Fruit fly (Drosophila melanogaster) whole organism, wandering third instar larva: ENCODE data around the gene CG13887.

Source experiments
- Abd-B ChIP-seq: fragments of >200 bp; optimal IDR thresholded peaks from 2 replicates; lab custom pipeline; 2017; ENCODE audit warnings: missing biosample characterization, missing genetic modification characterization
- CG32264 ChIP-seq: fragments of 200-800 bp; sonication (Bioruptor generic); optimal IDR thresholded peaks from 2 replicates; lab custom pipeline; 2016; ENCODE audit warnings: missing biosample characterization, missing genetic modification characterization
- CG9705 ChIP-seq: fragments of 200-800 bp; sonication (Bioruptor generic); optimal IDR thresholded peaks from 2 replicates; lab custom pipeline; 2018; ENCODE audit warnings: missing biosample characterization, mild to moderate bottlenecking, missing genetic modification characterization
- CrebA ChIP-seq: fragments of 200-800 bp; sonication (Bioruptor generic); optimal IDR thresholded peaks from 2 replicates; lab custom pipeline; 2016; ENCODE audit warnings: missing biosample characterization, mild to moderate bottlenecking, missing genetic modification characterization, borderline replicate concordance
- Dfd ChIP-seq: fragments of >200 bp; optimal IDR thresholded peaks from 2 replicates; lab custom pipeline; 2017; ENCODE audit warnings: missing biosample characterization, missing genetic modification characterization
- Dif ChIP-seq: fragments of 200-275, 200-300 bp; sonication (Bioruptor generic); optimal IDR thresholded peaks from 2 replicates; lab custom pipeline; 2018; ENCODE audit warnings: missing biosample characterization, missing genetic modification characterization; ENCODE audit not compliant: partially characterized antibody
- GATAd ChIP-seq: sonication (Bioruptor generic); optimal IDR thresholded peaks from 2 replicates; lab custom pipeline; 2016; ENCODE audit warnings: missing biosample characterization, missing genetic modification characterization
- HLH106 ChIP-seq: fragments of 200-800 bp; optimal IDR thresholded peaks from 3 replicates; lab custom pipeline; 2019; ENCODE audit warnings: missing biosample characterization, mild to moderate bottlenecking, missing genetic modification characterization, moderate library complexity
- Hnf4 ChIP-seq: fragments of 200-800 bp; sonication (Bioruptor generic); optimal IDR thresholded peaks from 2 replicates; lab custom pipeline; 2016; ENCODE audit warnings: missing biosample characterization, mild to moderate bottlenecking, missing genetic modification characterization
- Hr78 ChIP-seq: fragments of >200 bp; optimal IDR thresholded peaks from 2 replicates; lab custom pipeline; 2017; ENCODE audit warnings: missing biosample characterization, missing genetic modification characterization
- Hr83 ChIP-seq: fragments of 200-300 bp; sonication (Bioruptor generic); optimal IDR thresholded peaks from 2 replicates; lab custom pipeline; 2016; ENCODE audit warnings: missing biosample characterization, mild to moderate bottlenecking, missing genetic modification characterization, moderate library complexity; ENCODE audit not compliant: poor library complexity, severe bottlenecking
- Jra ChIP-seq: sonication (Bioruptor generic); optimal IDR thresholded peaks from 2 replicates; lab custom pipeline; 2016; ENCODE audit warnings: missing biosample characterization, missing genetic modification characterization
- Mio ChIP-seq: sonication (Bioruptor generic); optimal IDR thresholded peaks from 2 replicates; lab custom pipeline; 2016; ENCODE audit warnings: missing biosample characterization, missing genetic modification characterization
- Myc ChIP-seq: fragments of >200 bp; optimal IDR thresholded peaks from 2 replicates; lab custom pipeline; 2017
- N ChIP-seq: fragments of >200 bp; optimal IDR thresholded peaks from 2 replicates; lab custom pipeline; 2018; ENCODE audit warnings: missing biosample characterization, missing external identifiers, missing genetic modification characterization
- OdsH ChIP-seq: fragments of 200-800 bp; sonication (Bioruptor generic); optimal IDR thresholded peaks from 2 replicates; lab custom pipeline; 2016; ENCODE audit warnings: missing biosample characterization, mild to moderate bottlenecking, missing genetic modification characterization
- Rel ChIP-seq, 2 experiments: fragments of 200-800 bp; sonication (Bioruptor generic) in 1 of 2; optimal IDR thresholded peaks; 2 replicates in 1 of 2; 3 replicates in 1 of 2; lab custom pipeline; 2016 to 2019; ENCODE audit warnings: mild to moderate bottlenecking in 2 of 2, missing biosample characterization in 2 of 2, missing genetic modification characterization in 2 of 2, moderate library complexity in 1 of 2
- Sp1 ChIP-seq: fragments of 200-800 bp; sonication (Bioruptor generic); optimal IDR thresholded peaks from 3 replicates; lab custom pipeline; 2019; ENCODE audit warnings: missing biosample characterization, mild to moderate bottlenecking, missing genetic modification characterization, moderate library complexity
- Vsx2 ChIP-seq: fragments of 200-300, 225-300 bp; sonication (Bioruptor generic); optimal IDR thresholded peaks from 2 replicates; lab custom pipeline; 2018; ENCODE audit warnings: missing biosample characterization, missing genetic modification characterization; ENCODE audit not compliant: partially characterized antibody
- br ChIP-seq: fragments of 200-800 bp; sonication (Bioruptor generic); optimal IDR thresholded peaks from 2 replicates; lab custom pipeline; 2016; ENCODE audit warnings: missing biosample characterization, missing genetic modification characterization
- brk ChIP-seq: fragments of 200-800 bp; sonication (Bioruptor generic); optimal IDR thresholded peaks from 2 replicates; lab custom pipeline; 2016; ENCODE audit warnings: missing biosample characterization, mild to moderate bottlenecking, missing genetic modification characterization
- dl ChIP-seq, 2 experiments: fragments of 175-275, 200-275 bp in 1 of 2; fragments of 200-275 bp in 1 of 2; sonication (Bioruptor generic); optimal IDR thresholded peaks; lab custom pipeline; 2018; ENCODE audit warnings: mild to moderate bottlenecking in 2 of 2, missing biosample characterization in 2 of 2, missing genetic modification characterization in 2 of 2, moderate library complexity in 2 of 2; ENCODE audit not compliant: partially characterized antibody in 2 of 2, insufficient read depth in 1 of 2
- dmrt93B ChIP-seq: fragments of 200-800 bp; sonication (Bioruptor generic); optimal IDR thresholded peaks from 2 replicates; lab custom pipeline; 2018; ENCODE audit warnings: missing biosample characterization, mild to moderate bottlenecking, missing genetic modification characterization
- dsf ChIP-seq: sonication (Bioruptor generic); optimal IDR thresholded peaks from 2 replicates; lab custom pipeline; 2016; ENCODE audit warnings: missing biosample characterization, missing genetic modification characterization, borderline replicate concordance
- ey ChIP-seq: fragments of 200-800 bp; sonication (Bioruptor generic); optimal IDR thresholded peaks from 2 replicates; lab custom pipeline; 2016; ENCODE audit warnings: missing biosample characterization, missing genetic modification characterization
- foxo ChIP-seq, 2 experiments: fragments of 200-800 bp; sonication (Bioruptor generic); optimal IDR thresholded peaks; 2 replicates in 1 of 2; 3 replicates in 1 of 2; lab custom pipeline; 2016 to 2017; ENCODE audit warnings: missing biosample characterization in 2 of 2, missing genetic modification characterization in 2 of 2
- fru ChIP-seq: fragments of 200-800 bp; sonication (Bioruptor generic); optimal IDR thresholded peaks from 3 replicates; lab custom pipeline; 2016; ENCODE audit warnings: missing biosample characterization, mild to moderate bottlenecking, missing genetic modification characterization
- h ChIP-seq: fragments of 200-800 bp; sonication (Bioruptor generic); optimal IDR thresholded peaks from 3 replicates; lab custom pipeline; 2016; ENCODE audit warnings: missing biosample characterization, mild to moderate bottlenecking, missing genetic modification characterization
- jim ChIP-seq: fragments of 175-275, 200-325 bp; sonication (Bioruptor generic); optimal IDR thresholded peaks from 2 replicates; lab custom pipeline; 2016; ENCODE audit warnings: missing biosample characterization, mild to moderate bottlenecking, missing genetic modification characterization
- lola ChIP-seq: fragments of >200 bp; optimal IDR thresholded peaks from 2 replicates; lab custom pipeline; 2017; ENCODE audit warnings: missing biosample characterization, missing genetic modification characterization
- pan ChIP-seq: fragments of >200 bp; optimal IDR thresholded peaks from 2 replicates; lab custom pipeline; 2017
- psq ChIP-seq: fragments of 200-800 bp; sonication (Bioruptor generic); optimal IDR thresholded peaks from 3 replicates; lab custom pipeline; 2017; ENCODE audit warnings: missing biosample characterization, mild to moderate bottlenecking, missing genetic modification characterization, moderate library complexity
- rgr ChIP-seq: fragments of 200-800 bp; sonication (Bioruptor generic); optimal IDR thresholded peaks from 3 replicates; lab custom pipeline; 2016; ENCODE audit warnings: missing biosample characterization, mild to moderate bottlenecking, missing genetic modification characterization
- sage ChIP-seq: fragments of 200-800 bp; sonication (Bioruptor generic); optimal IDR thresholded peaks from 2 replicates; lab custom pipeline; 2016; ENCODE audit warnings: missing biosample characterization, mild to moderate bottlenecking, missing genetic modification characterization
- sv ChIP-seq: fragments of 200-800 bp; sonication (Bioruptor generic); optimal IDR thresholded peaks from 3 replicates; lab custom pipeline; 2016; ENCODE audit warnings: missing biosample characterization, missing genetic modification characterization
- tai ChIP-seq: sonication (Bioruptor generic); optimal IDR thresholded peaks from 2 replicates; lab custom pipeline; 2016; ENCODE audit warnings: missing biosample characterization, missing genetic modification characterization
- usp ChIP-seq: fragments of >200 bp; optimal IDR thresholded peaks from 2 replicates; lab custom pipeline; 2017; ENCODE audit warnings: missing biosample characterization, missing genetic modification characterization
- woc ChIP-seq: sonication (Bioruptor generic); optimal IDR thresholded peaks from 2 replicates; lab custom pipeline; 2016; ENCODE audit warnings: missing biosample characterization, mild to moderate bottlenecking, missing genetic modification characterization

CG13887 gene

dm6 chr3L:791251-791991 is 46.2 kb upstream of the CG13887 start:
- TF ChIP-seq GATAd (GFP tag; lab: Kevin White, UChicago) = no peak
- no peak for TF ChIP-seq sage (GFP tag; lab: Kevin White, UChicago)
- no peak for TF ChIP-seq Dfd (GFP tag; lab: Kevin White, UChicago)
- TF ChIP-seq Jra = peak; percentile 10
- no peak for TF ChIP-seq Dif (GFP tag; lab: Kevin White, UChicago)
- TF ChIP-seq N (GFP tag; lab: Kevin White, UChicago) = no peak
- TF ChIP-seq dsf (GFP tag; lab: Kevin White, UChicago) = no peak
- peak; percentile 84 for TF ChIP-seq h (GFP tag; lab: Kevin White, UChicago)
- TF ChIP-seq CG9705 (GFP tag; lab: Kevin White, UChicago) = peak; percentile 35
- TF ChIP-seq Hr83 = no peak
- peak; percentile 56 for TF ChIP-seq OdsH (GFP tag; lab: Kevin White, UChicago)
- TF ChIP-seq Abd-B = no peak
- TF ChIP-seq usp (GFP tag; lab: Kevin White, UChicago) = no peak
- TF ChIP-seq ey (GFP tag; lab: Kevin White, UChicago) = peak; percentile 62
- TF ChIP-seq Mio (GFP tag; lab: Kevin White, UChicago) = no peak
- no peak for TF ChIP-seq lola (GFP tag; lab: Kevin White, UChicago)
- TF ChIP-seq psq (GFP tag; lab: Kevin White, UChicago) = peak; percentile 24
- no peak for TF ChIP-seq CrebA (GFP tag; lab: Kevin White, UChicago)
- TF ChIP-seq fru (GFP tag; lab: Kevin White, UChicago) = peak; percentile 42
- no peak for TF ChIP-seq brk (GFP tag; lab: Kevin White, UChicago)
- peak; percentile 26 for TF ChIP-seq dmrt93B
- no peak for TF ChIP-seq CG32264 (GFP tag; lab: Kevin White, UChicago)
- peak; percentile 62 for TF ChIP-seq Hnf4 (GFP tag; lab: Kevin White, UChicago)
- no peak for TF ChIP-seq pan (lab: Kevin White, UChicago)
- no peak for TF ChIP-seq jim (GFP tag; lab: Kevin White, UChicago)
- peak; percentile 59 for TF ChIP-seq HLH106 (tag; lab: Kevin White, UChicago)
- TF ChIP-seq Hr78 = no peak
- TF ChIP-seq woc (GFP tag; lab: Kevin White, UChicago) = peak; percentile 22
- TF ChIP-seq Sp1 = peak; percentile 38
- TF ChIP-seq tai (GFP tag; lab: Kevin White, UChicago) = no peak
- no peak for TF ChIP-seq dl (GFP tag; optimal IDR thresholded peaks at IDR 0.05; lab: Kevin White, UChicago; ENCODE audit: insufficient read depth in 1 of 2, partially characterized antibody in 2 of 2)
- TF ChIP-seq rgr (GFP tag; lab: Kevin White, UChicago) = peak; percentile 45
- peak; percentile 62 for TF ChIP-seq br (GFP tag; lab: Kevin White, UChicago)
- no peak for TF ChIP-seq Vsx2 (GFP tag; lab: Kevin White, UChicago)
- peak; percentile 25 for TF ChIP-seq Rel (GFP tag; optimal IDR thresholded peaks at IDR 0.05; lab: Kevin White, UChicago)
- TF ChIP-seq Rel (tag; optimal IDR thresholded peaks at IDR 0.05; lab: Kevin White, UChicago) = peak; percentile 1
- TF ChIP-seq foxo (GFP tag; optimal IDR thresholded peaks at IDR 0.05; lab: Kevin White, UChicago) = peak in 1 of 2 experiments; percentile 42
- TF ChIP-seq Myc (lab: Kevin White, UChicago) = no peak
- TF ChIP-seq sv (GFP tag; lab: Kevin White, UChicago) = peak; percentile 11
- TF ChIP-seq, all 38 proteins: peak for 17

- no peak for TF ChIP-seq sv (GFP tag; lab: Kevin White, UChicago)
- no peak for TF ChIP-seq Hnf4 (GFP tag; lab: Kevin White, UChicago)
- no peak for TF ChIP-seq usp (GFP tag; lab: Kevin White, UChicago)
- TF ChIP-seq Hr78 = no peak
- no peak for TF ChIP-seq Abd-B
- TF ChIP-seq Hr83 = no peak
- TF ChIP-seq N (GFP tag; lab: Kevin White, UChicago) = no peak
- no peak for TF ChIP-seq Vsx2 (GFP tag; lab: Kevin White, UChicago)
- TF ChIP-seq woc (GFP tag; lab: Kevin White, UChicago) = no peak
Observed at dm6 chr3L:793733-794320, 43.8 kb upstream of the CG13887 start.
